Fruit fly (Drosophila melanogaster) whole organism, embryonic: ENCODE data around the gene CG5500.
A peak's percentile ranks its signal among the peaks of the same experiment; 100 is the strongest.

Source experiments
- Ada2b ChIP-seq: fragments of 200-800 bp; sonication (Bioruptor generic); IDR thresholded peaks from 2 replicates; pipeline ENCODE4 v1.3.6; 2022; ENCODE audit warnings: missing biosample characterization, missing genetic modification characterization
- CG10431 ChIP-seq: fragments of 200-800 bp; sonication (Bioruptor generic); optimal IDR thresholded peaks from 3 replicates; lab custom pipeline; 2018; ENCODE audit warnings: missing biosample characterization, mild to moderate bottlenecking, missing genetic modification characterization
- CG10979 ChIP-seq: fragments of 200-800 bp; sonication (Bioruptor generic); optimal IDR thresholded peaks from 2 replicates; lab custom pipeline; 2018; ENCODE audit warnings: missing biosample characterization, mild to moderate bottlenecking, missing genetic modification characterization, moderate library complexity
- CG1233 ChIP-seq: fragments of 200-800 bp; sonication (Bioruptor generic); optimal IDR thresholded peaks from 4 replicates; lab custom pipeline; 2018; ENCODE audit warnings: missing biosample characterization, mild to moderate bottlenecking, missing genetic modification characterization
- CG13424 ChIP-seq: fragments of 200-800 bp; sonication (Bioruptor generic); optimal IDR thresholded peaks from 2 replicates; lab custom pipeline; 2019; ENCODE audit warnings: missing biosample characterization, mild to moderate bottlenecking, missing genetic modification characterization, moderate library complexity
- CG14014 ChIP-seq: fragments of 200-800 bp; sonication (Bioruptor generic); IDR thresholded peaks from 2 replicates; pipeline ENCODE4 v1.3.6; 2022; ENCODE audit warnings: missing biosample characterization, missing genetic modification characterization
- CG15011 ChIP-seq: fragments of 200-800 bp; sonication (Bioruptor generic); optimal IDR thresholded peaks from 3 replicates; lab custom pipeline; 2018; ENCODE audit warnings: missing biosample characterization, mild to moderate bottlenecking, missing genetic modification characterization
- CG15514 ChIP-seq: fragments of 200-800 bp; sonication (Bioruptor generic); optimal IDR thresholded peaks from 3 replicates; lab custom pipeline; 2017; ENCODE audit warnings: missing biosample characterization, missing genetic modification characterization, mild to moderate bottlenecking, moderate library complexity, missing genetic modification reagents
- CG15601 ChIP-seq: fragments of 200-800 bp; sonication (Bioruptor generic); optimal IDR thresholded peaks from 3 replicates; lab custom pipeline; 2019; ENCODE audit warnings: missing biosample characterization, mild to moderate bottlenecking, missing genetic modification characterization, moderate library complexity
- CG17186 ChIP-seq: fragments of 200-800 bp; sonication (Bioruptor generic); optimal IDR thresholded peaks from 3 replicates; lab custom pipeline; 2017; ENCODE audit warnings: missing biosample characterization, missing genetic modification reagents, missing genetic modification characterization
- CG17568 ChIP-seq: fragments of 200-800 bp; sonication (Bioruptor generic); optimal IDR thresholded peaks from 2 replicates; lab custom pipeline; 2018; ENCODE audit warnings: missing biosample characterization, mild to moderate bottlenecking, missing genetic modification characterization, moderate library complexity
- CG17802 ChIP-seq: fragments of 200-800 bp; sonication (Bioruptor generic); optimal IDR thresholded peaks from 2 replicates; lab custom pipeline; 2018; ENCODE audit warnings: missing biosample characterization, mild to moderate bottlenecking, missing genetic modification characterization, moderate library complexity
- CG18011 ChIP-seq: fragments of 200-800 bp; sonication (Bioruptor generic); optimal IDR thresholded peaks from 2 replicates; lab custom pipeline; 2017; ENCODE audit warnings: missing biosample characterization, missing genetic modification characterization, mild to moderate bottlenecking, moderate library complexity, missing genotype
- CG4854 ChIP-seq: fragments of 200-800 bp; sonication (Bioruptor generic); optimal IDR thresholded peaks from 2 replicates; lab custom pipeline; 2016; ENCODE audit warnings: missing biosample characterization, missing genetic modification characterization, inconsistent platforms
- CG6813 ChIP-seq: fragments of 200-800 bp; sonication (Bioruptor generic); optimal IDR thresholded peaks from 2 replicates; lab custom pipeline; 2017; ENCODE audit warnings: missing biosample characterization, missing genetic modification characterization, mild to moderate bottlenecking, moderate library complexity, missing genetic modification reagents
- CG7271 ChIP-seq: fragments of 200-800 bp; sonication (Bioruptor generic); optimal IDR thresholded peaks from 2 replicates; lab custom pipeline; 2018; ENCODE audit warnings: missing biosample characterization, mild to moderate bottlenecking, missing genetic modification characterization, moderate library complexity
- CG7372 ChIP-seq: fragments of 200-800 bp; sonication (Bioruptor generic); IDR thresholded peaks from 2 replicates; pipeline ENCODE4 v1.3.6; 2022; ENCODE audit warnings: missing biosample characterization, missing genetic modification characterization
- CG7928 ChIP-seq: fragments of 200-800 bp; sonication (Bioruptor generic); optimal IDR thresholded peaks from 2 replicates; lab custom pipeline; 2017; ENCODE audit warnings: missing biosample characterization, mild to moderate bottlenecking, missing genetic modification characterization
- CG9727 ChIP-seq: fragments of 200-800 bp; sonication (Bioruptor generic); optimal IDR thresholded peaks from 3 replicates; lab custom pipeline; 2017; ENCODE audit warnings: missing biosample characterization, mild to moderate bottlenecking, missing genetic modification characterization
- CoRest ChIP-seq: fragments of 200-800 bp; sonication (Bioruptor generic); optimal IDR thresholded peaks from 3 replicates; lab custom pipeline; 2018; ENCODE audit warnings: missing biosample characterization, mild to moderate bottlenecking, missing genetic modification characterization, moderate library complexity
- Dip2 ChIP-seq: fragments of 200-800 bp; sonication (Bioruptor generic); IDR thresholded peaks from 2 replicates; pipeline ENCODE4 v1.3.6; 2022; ENCODE audit warnings: missing biosample characterization, missing genetic modification characterization
- ERR ChIP-seq: fragments of 200-800 bp; sonication (Bioruptor generic); optimal IDR thresholded peaks from 2 replicates; lab custom pipeline; 2016; ENCODE audit warnings: missing biosample characterization, missing genetic modification characterization
- Gsc ChIP-seq: fragments of 200-800 bp; sonication (Bioruptor generic); IDR thresholded peaks from 2 replicates; pipeline ENCODE4 v1.3.6; 2022; ENCODE audit warnings: missing biosample characterization, missing genetic modification characterization
- Hmr ChIP-seq: fragments of 200-800 bp; sonication (Bioruptor generic); optimal IDR thresholded peaks from 3 replicates; lab custom pipeline; 2017; ENCODE audit warnings: mild to moderate bottlenecking, missing biosample characterization, missing genetic modification reagents, missing genetic modification characterization
- Hmx ChIP-seq: fragments of 200-800 bp; sonication (Bioruptor generic); optimal IDR thresholded peaks from 2 replicates; lab custom pipeline; 2016; ENCODE audit warnings: missing biosample characterization, missing genetic modification characterization
- Hr3 ChIP-seq: fragments of 200-800 bp; sonication (Bioruptor generic); optimal IDR thresholded peaks from 3 replicates; lab custom pipeline; 2016; ENCODE audit warnings: missing biosample characterization, missing genetic modification characterization
- Myb ChIP-seq: fragments of 200-800 bp; sonication (Bioruptor generic); optimal IDR thresholded peaks from 2 replicates; lab custom pipeline; 2016; ENCODE audit warnings: missing biosample characterization, missing genetic modification characterization
- Nf-YB ChIP-seq: fragments of 200-800 bp; sonication (Bioruptor generic); optimal IDR thresholded peaks from 3 replicates; lab custom pipeline; 2019; ENCODE audit warnings: missing biosample characterization, mild to moderate bottlenecking, missing genetic modification characterization, moderate library complexity
- Ravus ChIP-seq: fragments of 200-800 bp; sonication (Bioruptor generic); IDR thresholded peaks from 2 replicates; pipeline ENCODE4 v1.3.6; 2022; ENCODE audit warnings: missing biosample characterization, missing genetic modification characterization
- Vsx1 ChIP-seq: fragments of 200-800 bp; sonication (Bioruptor generic); optimal IDR thresholded peaks from 2 replicates; lab custom pipeline; 2017; ENCODE audit warnings: missing biosample characterization, mild to moderate bottlenecking, missing genetic modification characterization, missing genetic modification reagents
- al ChIP-seq: fragments of 200-800 bp; sonication (Bioruptor generic); IDR thresholded peaks from 2 replicates; pipeline ENCODE4 v1.3.6; 2022; ENCODE audit warnings: missing biosample characterization, missing genetic modification characterization
- bsh ChIP-seq, 2 experiments: fragments of 200-800 bp; sonication (Bioruptor generic); optimal IDR thresholded peaks; 2 replicates each; lab custom pipeline; 2017 to 2018; ENCODE audit warnings: mild to moderate bottlenecking in 2 of 2, missing biosample characterization in 2 of 2, missing genetic modification characterization in 2 of 2, moderate library complexity in 1 of 2
- eyg ChIP-seq: fragments of 200-800 bp; sonication (Bioruptor generic); optimal IDR thresholded peaks from 3 replicates; lab custom pipeline; 2016; ENCODE audit warnings: missing biosample characterization, missing genetic modification characterization
- fru ChIP-seq: fragments of >200 bp; optimal IDR thresholded peaks from 2 replicates; lab custom pipeline; 2017
- fu2 ChIP-seq: fragments of 200-800 bp; sonication (Bioruptor generic); optimal IDR thresholded peaks from 2 replicates; lab custom pipeline; 2016; ENCODE audit warnings: missing biosample characterization, missing genetic modification characterization
- gce ChIP-seq: fragments of 200-800 bp; sonication (Bioruptor generic); IDR thresholded peaks from 3 replicates; pipeline ENCODE4 v1.3.6; 2022; ENCODE audit warnings: missing biosample characterization, missing genetic modification characterization
- gsb ChIP-seq: fragments of 200-800 bp; sonication (Bioruptor generic); IDR thresholded peaks from 2 replicates; pipeline ENCODE4 v1.3.6; 2022; ENCODE audit warnings: missing biosample characterization, missing genetic modification characterization
- hbn ChIP-seq: fragments of 200-800 bp; sonication (Bioruptor generic); IDR thresholded peaks from 2 replicates; pipeline ENCODE4 v1.3.6; 2022; ENCODE audit warnings: missing biosample characterization, missing genetic modification characterization; ENCODE audit not compliant: partially characterized antibody
- her ChIP-seq: fragments of 200-800 bp; sonication (Bioruptor generic); optimal IDR thresholded peaks from 2 replicates; lab custom pipeline; 2016; ENCODE audit warnings: missing biosample characterization, missing genetic modification characterization
- ind ChIP-seq: fragments of 200-800 bp; sonication (Bioruptor generic); optimal IDR thresholded peaks from 3 replicates; lab custom pipeline; 2016; ENCODE audit warnings: missing biosample characterization, missing genetic modification characterization
- jing ChIP-seq: fragments of 200-800 bp; sonication (Bioruptor generic); optimal IDR thresholded peaks from 2 replicates; lab custom pipeline; 2018; ENCODE audit warnings: missing biosample characterization, mild to moderate bottlenecking, missing genetic modification characterization
- lab ChIP-seq: fragments of 200-800 bp; sonication (Bioruptor generic); optimal IDR thresholded peaks from 3 replicates; lab custom pipeline; 2017; ENCODE audit warnings: missing biosample characterization, missing genetic modification characterization, mild to moderate bottlenecking, moderate library complexity, missing genetic modification reagents
- nau ChIP-seq: fragments of 200-800 bp; sonication (Bioruptor generic); optimal IDR thresholded peaks from 3 replicates; lab custom pipeline; 2017; ENCODE audit warnings: missing biosample characterization, mild to moderate bottlenecking, missing genetic modification characterization, missing genetic modification reagents
- nerfin-1 ChIP-seq: fragments of 200-800 bp; sonication (Bioruptor generic); optimal IDR thresholded peaks from 3 replicates; lab custom pipeline; 2019; ENCODE audit warnings: missing biosample characterization, mild to moderate bottlenecking, missing genetic modification characterization, moderate library complexity
- onecut ChIP-seq: fragments of 200-800 bp; sonication (Bioruptor generic); IDR thresholded peaks from 2 replicates; pipeline ENCODE4 v1.3.6; 2022; ENCODE audit warnings: missing biosample characterization, missing genetic modification characterization
- otp ChIP-seq: fragments of 200-800 bp; sonication (Bioruptor generic); IDR thresholded peaks from 3 replicates; pipeline ENCODE4, ENCODE4 v1.3.6; 2022; ENCODE audit warnings: missing biosample characterization, missing genetic modification characterization
- ranshi ChIP-seq: fragments of 200-800 bp; sonication (Bioruptor generic); IDR thresholded peaks from 2 replicates; pipeline ENCODE4 v1.3.6; 2022; ENCODE audit warnings: missing biosample characterization, missing genetic modification characterization
- ro ChIP-seq: fragments of 200-800 bp; sonication (Bioruptor generic); IDR thresholded peaks from 2 replicates; pipeline ENCODE4 v1.3.6; 2022; ENCODE audit warnings: missing biosample characterization, missing genetic modification characterization
- tna ChIP-seq: fragments of 200-800 bp; sonication (Bioruptor generic); IDR thresholded peaks from 2 replicates; pipeline ENCODE4 v1.3.6; 2022; ENCODE audit warnings: missing biosample characterization, missing genetic modification characterization; ENCODE audit not compliant: partially characterized antibody
- trem ChIP-seq: fragments of 200-800 bp; optimal IDR thresholded peaks from 3 replicates; lab custom pipeline; 2019; ENCODE audit warnings: missing biosample characterization, mild to moderate bottlenecking, missing genetic modification characterization, moderate library complexity
- vvl ChIP-seq: fragments of 200-800 bp; sonication (Bioruptor generic); IDR thresholded peaks from 2 replicates; pipeline ENCODE4 v1.3.6; 2022; ENCODE audit warnings: missing biosample characterization, missing genetic modification characterization

The CG5500 gene

DNA sequence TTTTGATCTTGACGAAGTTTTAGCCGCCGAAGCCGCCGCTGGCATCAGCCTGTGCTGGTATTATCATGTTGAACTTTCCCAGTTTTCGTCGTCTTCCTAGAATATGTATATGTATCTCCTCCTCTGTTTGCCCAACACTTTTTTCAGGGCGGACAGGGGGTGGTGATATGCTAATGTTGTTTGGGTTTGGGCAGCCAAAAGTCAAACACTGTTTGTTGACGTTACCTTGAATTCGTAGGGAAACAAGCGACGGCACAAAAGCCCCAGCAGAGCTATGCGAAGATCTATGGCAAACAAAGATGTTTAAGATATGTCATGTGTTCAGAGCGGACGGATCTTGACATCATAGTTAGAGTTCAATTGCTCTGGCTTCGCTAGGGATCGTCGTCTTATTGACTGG lies 32.3 kb downstream of the CG5500 start (continued):
- TF ChIP-seq tna (GFP tag; lab: Robert Waterston, UW) (no peak), fu2 (GFP tag; lab: Kevin White, UChicago) (no peak), Gsc (no peak), ERR (no peak), CG18011 (GFP tag; lab: Kevin White, UChicago) (no peak), CG4854 (no peak), Ada2b (GFP tag; lab: Robert Waterston, UW) (no peak), CG10979 (tag; lab: Kevin White, UChicago) (no peak), CG13424 (tag; lab: Kevin White, UChicago) (no peak), bsh (GFP tag; optimal IDR thresholded peaks at IDR 0.05; lab: Kevin White, UChicago) (peak in 1 of 2 experiments; percentile 48), CG15011 (no peak), CG7372 (GFP tag; lab: Robert Waterston, UW) (no peak), vvl (peak; percentile 44), lab (GFP tag; lab: Kevin White, UChicago) (peak; percentile 54), ro (GFP tag; lab: Robert Waterston, UW) (no peak), gsb (no peak), Hr3 (GFP tag; lab: Kevin White, UChicago) (no peak), CG17802 (tag; lab: Kevin White, UChicago) (no peak), Myb (GFP tag; lab: Kevin White, UChicago) (no peak), Dip2 (GFP tag; lab: Robert Waterston, UW) (no peak), Vsx1 (GFP tag; lab: Kevin White, UChicago) (no peak), CG6813 (GFP tag; lab: Kevin White, UChicago) (peak; percentile 47), eyg (GFP tag; lab: Kevin White, UChicago) (no peak), CG7928 (GFP tag; lab: Kevin White, UChicago) (no peak), Ravus (GFP tag; lab: Robert Waterston, UW) (no peak), gce (GFP tag; lab: Robert Waterston, UW) (no peak), CG7271 (no peak), onecut (GFP tag; lab: Robert Waterston, UW) (0 out of 2 replicates have a peak, but pooled peaks have one; percentile 12), hbn (GFP tag; lab: Robert Waterston, UW) (no peak), jing (no peak), ranshi (GFP tag; lab: Robert Waterston, UW) (no peak), CG15601 (tag; lab: Kevin White, UChicago) (peak; percentile 53), her (GFP tag; lab: Kevin White, UChicago) (no peak), ind (GFP tag; lab: Kevin White, UChicago) (no peak), Hmx (GFP tag; lab: Kevin White, UChicago) (no peak), nerfin-1 (tag; lab: Kevin White, UChicago) (peak; percentile 18), CG1233 (peak; percentile 33), CG14014 (GFP tag; lab: Robert Waterston, UW) (no peak; the same call in 1 of the 2 replicates), fru (lab: Kevin White, UChicago) (no peak), nau (GFP tag; lab: Kevin White, UChicago) (no peak), CG9727 (GFP tag; lab: Kevin White, UChicago) (no peak), CG10431 (GFP tag; lab: Kevin White, UChicago) (no peak), Nf-YB (GFP tag; lab: Kevin White, UChicago) (no peak), CG17568 (peak; percentile 15), CG15514 (GFP tag; lab: Kevin White, UChicago) (no peak), otp (GFP tag; lab: Robert Waterston, UW) (peak; percentile 22; the same call in 1 of the 3 replicates), CG17186 (GFP tag; lab: Kevin White, UChicago) (no peak), trem (no peak), CoRest (no peak), Hmr (GFP tag; lab: Kevin White, UChicago) (no peak), al (no peak)
